Worm (Caenorhabditis elegans): ENCODE measurements around the gene ubh-2.

- no peak for TF ChIP-seq flt-1 (GFP tag; IDR thresholded peaks at IDR 0.05)
- no peak for TF ChIP-seq cog-1 (tag; optimal IDR thresholded peaks at IDR 0.05)
- no peak for TF ChIP-seq med-1 (GFP tag; optimal IDR thresholded peaks at IDR 0.05; ENCODE audit: insufficient read depth)
- no peak for TF ChIP-seq ref-1 (GFP tag; conservative IDR thresholded peaks at IDR 0.05)
- no peak for TF ChIP-seq klf-2 (GFP tag; conservative IDR thresholded peaks at IDR 0.05)
- no peak for TF ChIP-seq tab-1 (GFP tag; IDR thresholded peaks at IDR 0.05)
- TF ChIP-seq T22C8.4 (GFP tag; IDR thresholded peaks at IDR 0.05), result no peak
- TF ChIP-seq ztf-29 (GFP tag; IDR thresholded peaks at IDR 0.05), result no peak
- TF ChIP-seq ztf-23 (GFP tag; IDR thresholded peaks at IDR 0.05), result no peak
Observed at ce11 chrV:6498441-6498840, 11.2 kb downstream of the ubh-2 start.
